Worm (Caenorhabditis elegans): ENCODE data around the gene C14B1.8.

Gene C14B1.8

DNA sequence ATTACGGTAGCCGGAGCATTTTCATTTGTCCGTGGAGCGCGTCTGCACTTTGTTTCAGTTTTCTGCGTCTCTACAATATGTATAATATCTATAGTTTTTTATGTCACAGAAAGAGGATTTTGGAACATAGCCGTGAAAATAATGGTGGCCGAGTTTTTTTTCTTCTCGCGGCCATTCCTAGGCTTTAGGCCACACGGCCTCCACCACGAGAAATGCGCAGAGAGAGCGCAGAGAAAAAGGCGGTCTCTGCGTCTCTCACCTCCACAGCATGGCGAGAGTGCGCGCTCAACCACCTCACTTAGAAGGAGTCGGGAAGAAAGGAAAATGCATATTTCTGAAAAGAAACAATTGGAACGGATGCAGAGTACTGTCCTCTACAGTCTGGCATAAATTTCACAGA is 24.1 kb downstream of the C14B1.8 start:
- TF ChIP-seq ref-1 (GFP tag; conservative IDR thresholded peaks at IDR 0.05) (0 out of 2 replicates have a peak, but pooled peaks have one; percentile 15), klf-2 (GFP tag; conservative IDR thresholded peaks at IDR 0.05) (peak; percentile 54; the same call in 1 of the 2 replicates), ztf-23 (GFP tag; IDR thresholded peaks at IDR 0.05) (peak; percentile 81)

DNA sequence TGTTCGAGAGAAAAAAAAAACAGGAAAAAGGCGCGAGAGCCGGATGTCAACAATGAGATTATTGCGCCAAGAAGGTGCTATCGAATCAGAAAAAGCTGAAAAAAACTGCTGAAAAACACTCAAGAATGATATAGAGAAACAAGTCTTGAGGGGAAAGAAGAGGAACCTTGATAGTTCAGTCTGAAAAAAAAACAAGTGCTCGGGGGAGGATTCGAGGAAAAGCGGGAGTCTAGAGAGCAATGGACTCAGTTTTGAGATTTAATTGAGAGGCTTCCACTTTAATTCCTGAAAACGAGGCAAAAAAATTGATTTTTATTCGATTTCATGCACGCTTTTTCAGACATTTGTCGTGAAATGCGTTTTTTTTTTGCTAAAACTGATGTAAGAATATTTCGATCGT is 24.9 kb downstream of the C14B1.8 start, which contains the start of gene npr-15:
Gene npr-15 (minus strand): TSS at position 101 of the 400 bp plus-strand sequence.
- no peak for TF ChIP-seq ref-1 (GFP tag; conservative IDR thresholded peaks at IDR 0.05)
- TF ChIP-seq ztf-23 (GFP tag; IDR thresholded peaks at IDR 0.05) = no peak
- no peak for TF ChIP-seq tab-1 (GFP tag; IDR thresholded peaks at IDR 0.05)
- no peak for TF ChIP-seq flt-1 (GFP tag; IDR thresholded peaks at IDR 0.05)
- no peak for TF ChIP-seq cog-1 (tag; optimal IDR thresholded peaks at IDR 0.05)
- no peak for TF ChIP-seq T22C8.4 (GFP tag; IDR thresholded peaks at IDR 0.05)
- TF ChIP-seq ztf-29 (GFP tag; IDR thresholded peaks at IDR 0.05) = no peak
- TF ChIP-seq klf-2 (GFP tag; conservative IDR thresholded peaks at IDR 0.05) = no peak
- no peak for TF ChIP-seq med-1 (GFP tag; optimal IDR thresholded peaks at IDR 0.05; ENCODE audit: insufficient read depth)

DNA sequence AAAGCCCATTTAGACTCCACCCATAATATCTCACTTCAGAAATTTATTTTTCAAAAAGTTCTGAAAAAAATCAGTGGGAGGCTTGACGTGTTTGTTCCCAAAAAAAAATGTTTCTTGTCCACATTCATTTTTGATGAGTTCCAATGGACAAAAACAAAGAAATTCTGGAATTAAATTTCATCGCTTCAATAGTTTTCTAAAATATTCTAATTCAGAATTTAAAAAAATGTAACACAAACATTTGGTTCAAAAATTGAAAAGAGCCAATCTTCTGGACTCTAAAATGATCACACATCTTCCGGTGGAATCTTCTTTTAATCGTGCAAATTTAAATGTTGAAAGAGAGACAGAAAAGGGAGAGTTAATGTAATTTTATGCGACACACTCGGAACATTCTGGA is 27.0 kb downstream of the C14B1.8 start:
- TF ChIP-seq flt-1 (GFP tag; IDR thresholded peaks at IDR 0.05) = no peak
- TF ChIP-seq cog-1 (tag; optimal IDR thresholded peaks at IDR 0.05) = no peak
- TF ChIP-seq ztf-29 (GFP tag; IDR thresholded peaks at IDR 0.05) = no peak
- TF ChIP-seq tab-1 (GFP tag; IDR thresholded peaks at IDR 0.05) = no peak
- TF ChIP-seq T22C8.4 (GFP tag; IDR thresholded peaks at IDR 0.05) = no peak
- TF ChIP-seq klf-2 (GFP tag; conservative IDR thresholded peaks at IDR 0.05) = no peak
- TF ChIP-seq ref-1 (GFP tag; conservative IDR thresholded peaks at IDR 0.05) = no peak
- no peak for TF ChIP-seq med-1 (GFP tag; optimal IDR thresholded peaks at IDR 0.05; ENCODE audit: insufficient read depth)
- TF ChIP-seq ztf-23 (GFP tag; IDR thresholded peaks at IDR 0.05) = no peak

DNA sequence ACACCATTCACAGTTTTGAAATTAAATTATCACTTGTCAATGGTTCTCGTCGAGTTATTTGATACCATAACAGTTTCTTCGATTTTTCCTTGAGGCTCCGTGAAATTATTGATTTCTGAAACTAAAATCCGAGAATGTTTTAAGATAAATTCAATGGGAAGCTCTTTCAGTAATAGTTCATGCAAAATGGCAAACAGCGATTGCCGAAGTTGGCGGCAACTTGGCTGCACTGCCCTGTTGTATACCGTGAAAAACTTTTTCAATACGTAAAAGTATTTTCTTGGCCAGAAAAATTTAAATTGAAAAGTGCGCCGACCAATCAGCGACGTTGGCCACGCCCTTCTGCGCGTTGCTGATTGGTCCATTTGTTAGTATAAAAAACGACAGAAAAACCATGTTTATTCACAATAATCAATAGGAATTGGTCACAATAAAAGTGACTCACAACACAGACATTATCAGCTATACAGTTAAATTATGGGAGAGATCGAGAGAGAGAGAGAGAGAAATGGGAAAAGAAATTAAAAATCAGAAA is 36.5 kb downstream of the C14B1.8 start:
- TF ChIP-seq flt-1 (GFP tag; IDR thresholded peaks at IDR 0.05) = no peak
- no peak for TF ChIP-seq tab-1 (GFP tag; IDR thresholded peaks at IDR 0.05)
- TF ChIP-seq ztf-23 (GFP tag; IDR thresholded peaks at IDR 0.05) = no peak
- no peak for TF ChIP-seq med-1 (GFP tag; optimal IDR thresholded peaks at IDR 0.05; ENCODE audit: insufficient read depth)
- no peak for TF ChIP-seq T22C8.4 (GFP tag; IDR thresholded peaks at IDR 0.05)
- TF ChIP-seq cog-1 (tag; optimal IDR thresholded peaks at IDR 0.05) = no peak
- no peak for TF ChIP-seq ref-1 (GFP tag; conservative IDR thresholded peaks at IDR 0.05)
- no peak for TF ChIP-seq klf-2 (GFP tag; conservative IDR thresholded peaks at IDR 0.05)
- no peak for TF ChIP-seq ztf-29 (GFP tag; IDR thresholded peaks at IDR 0.05)

DNA sequence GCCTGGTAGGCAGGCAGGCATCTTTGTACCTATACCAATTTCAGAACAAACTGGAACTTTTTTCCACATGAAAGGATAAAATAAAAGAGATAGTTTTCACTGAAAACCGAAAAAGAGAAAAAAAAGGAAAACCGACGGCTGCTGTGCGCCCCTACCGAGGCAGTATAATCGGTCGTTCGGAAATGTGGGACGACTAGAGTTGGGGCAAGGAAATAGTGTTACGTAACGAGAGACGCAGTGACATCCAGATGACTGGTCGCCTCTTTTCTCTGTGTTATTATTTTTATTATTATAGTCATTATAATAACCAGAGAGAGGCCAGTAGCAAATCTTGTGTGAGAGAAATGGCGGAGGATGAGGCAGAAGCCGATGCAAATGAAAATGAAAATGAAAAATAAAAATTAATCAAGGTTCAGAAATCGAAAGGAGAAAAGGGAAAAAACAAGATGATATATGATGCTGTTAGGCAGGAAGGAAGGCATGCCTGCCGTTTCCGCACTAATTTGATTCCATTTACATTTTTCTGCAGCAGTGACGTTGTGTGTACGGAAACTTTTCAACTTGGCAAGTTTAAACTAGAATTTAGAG is 38.0 kb downstream of the C14B1.8 start:
- no peak for TF ChIP-seq T22C8.4 (GFP tag; IDR thresholded peaks at IDR 0.05)
- TF ChIP-seq ztf-23 (GFP tag; IDR thresholded peaks at IDR 0.05) = no peak
- TF ChIP-seq flt-1 (GFP tag; IDR thresholded peaks at IDR 0.05) = no peak
- TF ChIP-seq med-1 (GFP tag; optimal IDR thresholded peaks at IDR 0.05; ENCODE audit: insufficient read depth) = no peak
- no peak for TF ChIP-seq ref-1 (GFP tag; conservative IDR thresholded peaks at IDR 0.05)

DNA sequence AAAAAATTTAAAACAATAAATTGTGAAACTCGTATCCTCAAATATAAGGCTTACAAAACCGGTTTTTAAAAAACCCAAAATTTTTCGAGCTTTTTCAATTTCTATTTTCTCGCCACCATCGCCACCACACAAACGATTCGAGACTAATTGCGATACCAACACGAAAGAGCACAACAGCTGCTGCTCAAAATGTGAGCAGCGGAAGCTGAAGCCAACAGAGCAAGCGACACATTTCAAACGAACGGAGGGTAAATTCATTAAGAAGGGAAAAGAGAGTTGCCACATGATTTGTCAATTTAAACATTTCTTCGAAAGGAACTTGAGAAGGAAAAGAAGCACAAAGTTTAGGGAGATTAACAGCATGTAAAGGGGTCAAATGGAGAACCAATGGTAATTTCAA is 40.4 kb downstream of the C14B1.8 start:
- no peak for TF ChIP-seq med-1 (GFP tag; optimal IDR thresholded peaks at IDR 0.05; ENCODE audit: insufficient read depth)
- no peak for TF ChIP-seq cog-1 (tag; optimal IDR thresholded peaks at IDR 0.05)
- TF ChIP-seq flt-1 (GFP tag; IDR thresholded peaks at IDR 0.05) = no peak
- no peak for TF ChIP-seq ztf-23 (GFP tag; IDR thresholded peaks at IDR 0.05)
- no peak for TF ChIP-seq tab-1 (GFP tag; IDR thresholded peaks at IDR 0.05)
- no peak for TF ChIP-seq klf-2 (GFP tag; conservative IDR thresholded peaks at IDR 0.05)
- no peak for TF ChIP-seq ref-1 (GFP tag; conservative IDR thresholded peaks at IDR 0.05)
- TF ChIP-seq T22C8.4 (GFP tag; IDR thresholded peaks at IDR 0.05) = no peak
- no peak for TF ChIP-seq ztf-29 (GFP tag; IDR thresholded peaks at IDR 0.05)

DNA sequence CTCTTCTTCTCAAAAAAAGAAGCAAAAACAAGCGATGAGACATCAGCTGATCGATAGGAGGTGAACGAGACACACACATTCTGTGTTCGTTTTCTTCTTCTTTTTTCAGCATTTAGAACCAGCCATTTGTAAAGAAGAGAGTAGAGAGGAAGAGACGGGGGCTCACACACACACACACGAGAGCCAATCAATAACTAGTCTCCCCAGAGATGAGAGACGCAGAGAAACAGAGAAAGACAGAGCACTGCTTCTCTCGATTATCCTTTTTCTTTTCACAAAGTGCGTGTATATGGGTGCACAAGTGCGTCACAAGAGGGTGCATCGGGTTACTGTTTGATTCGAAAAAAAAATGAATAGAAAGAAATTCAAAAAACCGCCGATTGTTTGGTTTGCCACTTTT is 42.1 kb downstream of the C14B1.8 start:
- TF ChIP-seq ztf-29 (GFP tag; IDR thresholded peaks at IDR 0.05) = no peak
- no peak for TF ChIP-seq ztf-23 (GFP tag; IDR thresholded peaks at IDR 0.05)
- TF ChIP-seq T22C8.4 (GFP tag; IDR thresholded peaks at IDR 0.05) = peak; percentile 96
- no peak for TF ChIP-seq flt-1 (GFP tag; IDR thresholded peaks at IDR 0.05)
- no peak for TF ChIP-seq cog-1 (tag; optimal IDR thresholded peaks at IDR 0.05)
- TF ChIP-seq med-1 (GFP tag; optimal IDR thresholded peaks at IDR 0.05; ENCODE audit: insufficient read depth) = no peak
- no peak for TF ChIP-seq ref-1 (GFP tag; conservative IDR thresholded peaks at IDR 0.05)
- TF ChIP-seq klf-2 (GFP tag; conservative IDR thresholded peaks at IDR 0.05) = no peak

DNA sequence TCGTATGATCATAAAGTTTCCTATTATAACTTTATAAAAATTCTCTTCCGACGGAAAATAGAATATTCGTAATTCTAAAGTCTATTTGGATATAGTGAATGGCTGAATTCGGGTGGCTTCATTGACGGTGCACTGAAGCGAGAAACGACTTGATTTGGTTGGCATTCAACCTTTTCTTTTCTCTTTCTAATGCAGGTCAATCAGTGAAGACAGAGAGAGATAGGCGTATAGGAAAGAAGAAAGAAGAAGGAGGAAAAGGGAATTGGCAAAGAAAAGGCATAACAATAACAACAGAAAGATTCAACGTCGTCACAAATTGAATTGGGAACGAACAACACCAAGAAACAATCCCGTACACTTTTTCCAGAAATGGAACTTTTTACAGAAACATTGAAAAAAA is 44.0 kb downstream of the C14B1.8 start:
- no peak for TF ChIP-seq tab-1 (GFP tag; IDR thresholded peaks at IDR 0.05)
- no peak for TF ChIP-seq T22C8.4 (GFP tag; IDR thresholded peaks at IDR 0.05)
- no peak for TF ChIP-seq klf-2 (GFP tag; conservative IDR thresholded peaks at IDR 0.05)
- no peak for TF ChIP-seq ref-1 (GFP tag; conservative IDR thresholded peaks at IDR 0.05)
- TF ChIP-seq ztf-29 (GFP tag; IDR thresholded peaks at IDR 0.05) = no peak
- TF ChIP-seq cog-1 (tag; optimal IDR thresholded peaks at IDR 0.05) = no peak
- TF ChIP-seq ztf-23 (GFP tag; IDR thresholded peaks at IDR 0.05) = no peak
- TF ChIP-seq flt-1 (GFP tag; IDR thresholded peaks at IDR 0.05) = no peak
- no peak for TF ChIP-seq med-1 (GFP tag; optimal IDR thresholded peaks at IDR 0.05; ENCODE audit: insufficient read depth)

DNA sequence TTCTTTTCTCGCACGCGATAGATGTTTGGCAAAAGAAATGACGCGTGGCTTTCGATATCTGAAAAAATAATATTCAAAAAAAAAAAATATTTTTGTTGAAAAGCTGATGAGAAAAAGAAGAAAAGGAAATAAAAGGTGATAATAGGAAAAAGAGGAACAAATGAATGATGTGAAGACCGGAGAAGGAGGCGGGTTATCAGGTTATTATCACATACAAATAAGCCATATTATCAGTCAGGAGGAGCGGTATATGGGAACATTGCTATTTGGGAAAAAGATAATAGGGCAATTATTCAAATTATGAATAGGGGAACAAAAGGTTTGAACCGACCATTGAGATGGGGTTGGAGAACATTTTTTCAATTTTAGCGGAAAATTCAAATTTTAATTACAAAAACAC is 45.3 kb downstream of the C14B1.8 start:
- TF ChIP-seq cog-1 (tag; optimal IDR thresholded peaks at IDR 0.05) (no peak), med-1 (GFP tag; optimal IDR thresholded peaks at IDR 0.05; ENCODE audit: insufficient read depth) (no peak)

DNA sequence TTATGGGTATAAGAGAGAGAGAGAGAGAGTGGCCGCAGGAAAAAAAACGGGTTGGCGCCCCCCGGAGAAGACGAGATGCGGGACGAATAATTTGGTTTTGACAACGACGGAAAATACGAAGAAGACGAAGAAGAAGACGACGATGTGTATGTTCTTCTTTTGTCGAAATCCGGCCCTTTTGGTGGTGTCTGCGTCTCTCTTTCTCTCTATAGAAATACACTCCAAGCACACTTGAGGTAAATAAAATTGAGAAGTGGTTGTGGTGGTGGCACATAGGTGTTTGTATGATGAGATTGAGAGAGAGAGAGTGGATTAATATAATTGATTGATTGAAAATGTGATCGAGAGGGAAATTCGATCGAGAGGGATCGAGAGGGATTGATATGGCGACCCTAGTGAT is 46.6 kb downstream of the C14B1.8 start:
- TF ChIP-seq ztf-23 (GFP tag; IDR thresholded peaks at IDR 0.05) (no peak), tab-1 (GFP tag; IDR thresholded peaks at IDR 0.05) (no peak), med-1 (GFP tag; optimal IDR thresholded peaks at IDR 0.05; ENCODE audit: insufficient read depth) (no peak), cog-1 (tag; optimal IDR thresholded peaks at IDR 0.05) (no peak), flt-1 (GFP tag; IDR thresholded peaks at IDR 0.05) (no peak), klf-2 (GFP tag; conservative IDR thresholded peaks at IDR 0.05) (no peak), ztf-29 (GFP tag; IDR thresholded peaks at IDR 0.05) (no peak), T22C8.4 (GFP tag; IDR thresholded peaks at IDR 0.05) (no peak), ref-1 (GFP tag; conservative IDR thresholded peaks at IDR 0.05) (no peak)
